1 fruit fly cellular context compared by ENCODE assay signal in genomic region chrX:14905499-14906044, dm6.
A peak's percentile ranks its signal among the peaks of the same experiment; 100 is the strongest.
TF ChIP-seq lines count a peak whose summit lies in the region.

Gene CG9512 (minus strand): TSS chrX:14905549.

TF ChIP-seq in whole organism, embryonic, 481 proteins besides CTCF, POLR2A, EP300 and RAD21 (continued from another document):
- TF ChIP-seq CG13296 (GFP tag; optimal IDR thresholded peaks at IDR 0.05; lab: Kevin White, UChicago) (peak; percentile 16), lab (GFP tag; optimal IDR thresholded peaks at IDR 0.05; lab: Kevin White, UChicago) (peak; percentile 23), sqz (GFP tag; optimal IDR thresholded peaks at IDR 0.05; lab: Kevin White, UChicago) (no peak), CG12071 (GFP tag; optimal IDR thresholded peaks at IDR 0.05; lab: Kevin White, UChicago) (no peak), Eip74EF (GFP tag; optimal IDR thresholded peaks at IDR 0.05; lab: Kevin White, UChicago) (peak in 1 of 2 experiments; percentile 58), Elba2 (GFP tag; optimal IDR thresholded peaks at IDR 0.05; lab: Kevin White, UChicago) (no peak), pita (GFP tag; optimal IDR thresholded peaks at IDR 0.05; lab: Kevin White, UChicago) (no peak), pfk (GFP tag; optimal IDR thresholded peaks at IDR 0.05; lab: Kevin White, UChicago) (no peak), exex (tag; optimal IDR thresholded peaks at IDR 0.05; lab: Kevin White, UChicago) (peak; percentile 67), CG17361 (GFP tag; IDR thresholded peaks at IDR 0.05; lab: Robert Waterston, UW) (no peak), CG2129 (GFP tag; IDR thresholded peaks at IDR 0.05; lab: Robert Waterston, UW; ENCODE audit: partially characterized antibody) (no peak), cas (GFP tag; IDR thresholded peaks at IDR 0.05; lab: Robert Waterston, UW) (no peak), her (GFP tag; optimal IDR thresholded peaks at IDR 0.05; lab: Kevin White, UChicago) (no peak), bcd (GFP tag; optimal IDR thresholded peaks at IDR 0.05; lab: Kevin White, UChicago) (no peak), sug (tag; optimal IDR thresholded peaks at IDR 0.05; lab: Kevin White, UChicago) (peak; percentile 98), GATAe (GFP tag; conservative IDR thresholded peaks at IDR 0.05; lab: Robert Waterston, UW) (peak; percentile 78), mld (GFP tag; IDR thresholded peaks at IDR 0.05; lab: Robert Waterston, UW; ENCODE audit: partially characterized antibody) (no peak), Optix (GFP tag; IDR thresholded peaks at IDR 0.05; lab: Robert Waterston, UW) (no peak), Xrp1 (GFP tag; IDR thresholded peaks at IDR 0.05; lab: Robert Waterston, UW) (no peak), Atf6 (GFP tag; IDR thresholded peaks at IDR 0.05; lab: Robert Waterston, UW) (0 out of 2 replicates have a peak, but pooled peaks have one; percentile 8), mirr (GFP tag; optimal IDR thresholded peaks at IDR 0.05; lab: Kevin White, UChicago) (peak; percentile 51), Nf-YC (tag; optimal IDR thresholded peaks at IDR 0.05; lab: Kevin White, UChicago) (peak; percentile 2), luna (GFP tag; optimal IDR thresholded peaks at IDR 0.05; lab: Kevin White, UChicago) (no peak), Rfx (GFP tag; IDR thresholded peaks at IDR 0.05; lab: Robert Waterston, UW) (no peak), dmrt99B (tag; optimal IDR thresholded peaks at IDR 0.05; lab: Kevin White, UChicago) (no peak), CG11085 (GFP tag; IDR thresholded peaks at IDR 0.05; lab: Robert Waterston, UW) (no peak), ci (GFP tag; IDR thresholded peaks at IDR 0.05; lab: Robert Waterston, UW) (peak; percentile 68; the same call in 2 of the 3 replicates), grn (GFP tag; optimal IDR thresholded peaks at IDR 0.05; lab: Kevin White, UChicago) (peak; percentile 91), Med (GFP tag; lab: Kevin White, UChicago) (peak; percentile 43), tap (tag; optimal IDR thresholded peaks at IDR 0.05; lab: Kevin White, UChicago) (no peak)
